Fruit fly (Drosophila melanogaster) S2 (cell line): ENCODE data around the gene rno.

ENCODE experiments used
- CG8478 ChIP-seq: fragments of >200 bp; optimal IDR thresholded peaks from 2 replicates; lab custom pipeline; 2018
- CTCF ChIP-seq, 2 experiments: fragments of >200 bp; optimal IDR thresholded peaks; 2 replicates each; lab custom pipeline; 2018

rno gene

DNA sequence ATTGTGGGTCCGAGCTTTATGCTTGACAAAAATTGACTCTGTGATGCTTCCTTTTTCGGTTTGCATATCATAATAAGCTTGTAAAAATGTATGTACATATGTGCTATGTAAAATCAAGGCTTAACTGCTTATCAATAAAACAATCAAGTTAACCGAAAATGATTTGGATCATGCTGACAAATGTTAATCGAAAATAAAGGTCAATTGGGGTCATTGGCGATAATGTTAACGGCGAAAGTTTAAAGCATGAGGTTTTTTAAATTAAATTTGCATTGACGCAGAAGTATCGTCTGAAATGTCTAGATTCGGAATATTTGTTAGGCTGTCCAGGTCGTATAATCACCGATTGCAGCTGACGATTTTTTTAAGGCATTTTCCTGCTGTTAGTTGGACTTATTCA, 16.8 kb upstream of the rno start, which contains the start of gene Kaz1-ORFB:
Gene Kaz1-ORFB, plus strand, starts transcription at position 301 of the 400 bp plus-strand sequence.
- TF ChIP-seq CG8478 (lab: Kevin White, UChicago): no peak
- no peak for TF ChIP-seq CTCF (optimal IDR thresholded peaks at IDR 0.05; lab: Kevin White, UChicago)

DNA sequence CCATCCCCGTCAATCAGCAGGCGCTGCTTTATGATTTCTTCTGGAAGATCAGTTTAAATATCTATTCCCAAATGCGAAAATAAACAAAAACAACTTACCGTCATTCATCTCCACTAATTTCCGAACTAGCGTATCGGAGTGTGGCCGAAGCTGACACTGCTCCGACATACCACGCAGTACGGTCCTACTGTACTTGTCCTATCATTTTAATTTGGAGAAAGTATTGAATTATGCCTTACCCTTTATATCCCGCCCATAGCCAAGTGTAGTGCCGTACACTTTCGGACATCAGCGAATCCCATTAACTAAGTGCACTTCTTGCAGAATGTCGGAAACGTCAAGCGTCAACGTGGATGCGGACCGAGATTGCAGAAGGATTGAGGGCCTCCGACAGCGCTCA, 13.0 kb upstream of the rno start, which contains the start of the genes thoc7 and Dis3l2:
Gene thoc7, minus strand, starts transcription at position 168 of the 400 bp plus-strand sequence.
Gene Dis3l2, plus strand, starts transcription at position 190 of the 400 bp plus-strand sequence.
- TF ChIP-seq CG8478 (lab: Kevin White, UChicago): no peak
- no peak for TF ChIP-seq CTCF (optimal IDR thresholded peaks at IDR 0.05; lab: Kevin White, UChicago)

DNA sequence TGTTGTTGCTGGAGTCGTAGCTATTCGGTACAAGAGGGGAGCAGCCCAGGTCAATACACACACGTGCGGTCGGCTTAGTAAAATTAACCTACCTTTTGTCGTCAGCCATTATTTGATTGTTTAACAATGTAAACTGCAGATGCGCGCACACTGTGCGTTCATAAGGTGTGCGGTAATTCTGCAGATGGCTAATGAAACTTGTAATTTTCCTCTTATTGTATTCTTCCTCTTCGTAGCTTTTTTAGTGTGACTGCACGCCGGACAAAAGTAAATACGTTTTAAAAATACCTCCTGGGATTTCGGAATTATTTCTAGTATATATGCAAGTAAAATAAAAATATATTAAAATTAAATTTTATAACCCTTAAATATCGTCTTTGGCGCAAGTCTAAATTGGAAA, 11.6 kb upstream of the rno start, which contains the start of gene Prp4k:
Gene Prp4k, minus strand, starts transcription at position 258 of the 400 bp plus-strand sequence.
- TF ChIP-seq CG8478 (lab: Kevin White, UChicago) (no peak), CTCF (optimal IDR thresholded peaks at IDR 0.05; lab: Kevin White, UChicago) (no peak)

dm6 chr3L:205723-206284, 6.2 kb upstream of the rno start, which contains the start of the genes Gk1 and CG13876:
Gene Gk1, minus strand, starts transcription at chr3L:205844.
Gene CG13876, plus strand, starts transcription at chr3L:206134.
- TF ChIP-seq CTCF (optimal IDR thresholded peaks at IDR 0.05; lab: Kevin White, UChicago) (no peak), CG8478 (lab: Kevin White, UChicago) (no peak)

DNA sequence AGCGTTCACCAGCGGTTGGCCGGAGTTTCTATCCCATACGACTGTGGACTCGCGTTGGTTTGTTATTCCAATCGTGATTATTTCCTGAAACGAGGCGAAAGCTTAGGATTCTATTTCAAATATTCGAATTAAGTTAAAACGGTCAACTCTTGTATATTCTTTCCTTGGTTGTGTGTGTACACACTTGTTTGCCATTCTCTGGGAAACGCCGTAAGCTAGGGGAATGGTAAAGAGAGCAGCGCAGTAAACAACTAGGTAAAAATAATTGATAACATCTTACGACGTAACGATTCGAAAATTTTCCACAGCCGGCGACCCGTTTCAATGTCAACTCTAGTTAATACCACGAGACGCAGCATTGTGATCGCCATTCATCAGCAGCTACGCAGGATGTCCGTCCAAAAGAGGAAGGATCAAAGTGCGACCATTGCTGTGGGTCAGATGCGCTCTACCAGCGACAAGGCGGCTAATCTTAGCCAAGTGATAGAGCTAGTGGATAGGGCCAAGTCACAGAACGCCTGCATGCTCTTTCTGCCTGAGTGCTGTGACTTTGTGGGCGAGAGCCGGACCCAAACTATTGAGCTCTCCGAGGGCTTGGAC, 4.1 kb upstream of the rno start, which contains the start of gene NitFhit:
Gene NitFhit, plus strand, starts transcription at position 195 of the 600 bp plus-strand sequence.
- TF ChIP-seq CTCF (optimal IDR thresholded peaks at IDR 0.05; lab: Kevin White, UChicago) (no peak), CG8478 (lab: Kevin White, UChicago) (no peak)

- TF ChIP-seq CTCF (optimal IDR thresholded peaks at IDR 0.05; lab: Kevin White, UChicago) (peak; percentile 8 to 30), CG8478 (lab: Kevin White, UChicago) (no peak)
Measured at dm6 chr3L:199050-199745, 364 bp downstream of the rno start.

dm6 chr3L:184251-184650, 15.3 kb downstream of the rno start, which contains the start of the genes CG34140, Mkp and Mtch:
Gene CG34140, minus strand, starts transcription at chr3L:184424.
Gene Mkp, minus strand, starts transcription at chr3L:184540.
Gene Mtch, plus strand, starts transcription at chr3L:184626.
- TF ChIP-seq CTCF (optimal IDR thresholded peaks at IDR 0.05; lab: Kevin White, UChicago) (no peak), CG8478 (lab: Kevin White, UChicago) (no peak)

dm6 chr3L:180262-180543, 19.4 kb downstream of the rno start:
- TF ChIP-seq CG8478 (lab: Kevin White, UChicago) (no peak), CTCF (optimal IDR thresholded peaks at IDR 0.05; lab: Kevin White, UChicago) (no peak)

DNA sequence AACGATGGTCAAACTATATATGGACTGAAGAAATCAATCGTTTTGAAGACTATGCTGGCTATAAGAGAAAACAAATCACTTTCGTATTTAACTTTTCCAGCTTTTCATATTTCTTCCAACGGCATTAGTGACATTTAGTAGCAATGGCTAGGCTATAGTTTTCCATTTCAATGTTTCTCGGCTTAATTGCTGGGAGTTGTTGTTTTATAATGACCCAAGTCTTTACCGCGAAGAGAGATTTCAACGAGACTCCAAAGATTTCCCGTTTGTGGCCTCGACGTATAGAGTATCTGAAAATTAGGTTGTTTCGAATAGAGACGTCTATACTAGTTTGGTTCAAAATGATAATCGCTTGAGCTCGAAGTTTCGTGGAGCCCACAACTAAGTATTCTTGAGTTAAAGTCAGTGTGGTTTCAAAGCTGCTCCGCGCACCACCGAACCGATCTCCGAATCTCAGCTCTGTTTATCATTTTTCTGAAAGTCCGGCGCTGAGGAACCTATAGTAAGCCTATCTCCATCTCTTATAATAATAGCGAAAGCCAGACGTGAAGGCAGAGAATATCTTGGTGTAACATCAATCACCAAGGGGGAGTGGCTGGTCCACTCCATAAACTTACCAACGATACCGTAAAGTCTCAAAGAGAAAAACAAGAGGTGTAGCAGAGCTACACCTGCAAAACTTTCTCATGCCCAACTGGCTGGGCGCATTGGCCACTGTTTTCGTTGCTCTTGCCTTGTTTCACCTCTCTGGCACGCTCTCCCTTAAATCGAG, 19.9 kb downstream of the rno start, which contains the start of gene CG13875:
Gene CG13875, plus strand, starts transcription at position 434 of the 772 bp plus-strand sequence.
- TF ChIP-seq CTCF (optimal IDR thresholded peaks at IDR 0.05; lab: Kevin White, UChicago) (no peak), CG8478 (lab: Kevin White, UChicago) (no peak)

DNA sequence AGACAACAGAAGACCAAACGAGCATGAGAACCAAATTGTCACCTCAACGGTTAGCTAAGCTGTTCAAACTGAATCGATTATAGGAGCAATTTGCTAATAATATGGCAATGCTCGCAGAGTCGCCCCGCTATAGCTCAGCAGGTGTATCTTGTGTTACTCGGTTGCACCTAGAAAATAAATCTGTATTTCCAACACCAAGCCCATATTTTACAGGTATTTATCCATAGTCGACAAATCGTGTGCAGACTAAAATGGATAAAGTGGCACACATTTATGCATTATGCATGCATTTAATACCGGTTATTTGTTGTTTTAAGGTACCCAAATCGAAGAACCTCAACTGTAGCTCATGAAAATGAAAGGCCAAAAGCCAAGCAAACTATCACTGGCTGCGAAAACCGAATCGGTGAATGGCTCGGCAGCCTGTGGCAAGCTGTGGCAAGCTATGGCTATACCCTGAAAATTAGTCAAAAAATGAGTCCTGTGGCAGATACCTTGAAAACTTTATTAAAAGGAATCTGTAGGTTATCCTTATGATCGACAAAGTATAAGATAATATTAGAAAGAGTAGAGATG, 20.6 kb downstream of the rno start, which contains the start of gene Vdup1:
Gene Vdup1, minus strand, starts transcription at position 51 of the 576 bp plus-strand sequence.
- TF ChIP-seq CG8478 (lab: Kevin White, UChicago): no peak

DNA sequence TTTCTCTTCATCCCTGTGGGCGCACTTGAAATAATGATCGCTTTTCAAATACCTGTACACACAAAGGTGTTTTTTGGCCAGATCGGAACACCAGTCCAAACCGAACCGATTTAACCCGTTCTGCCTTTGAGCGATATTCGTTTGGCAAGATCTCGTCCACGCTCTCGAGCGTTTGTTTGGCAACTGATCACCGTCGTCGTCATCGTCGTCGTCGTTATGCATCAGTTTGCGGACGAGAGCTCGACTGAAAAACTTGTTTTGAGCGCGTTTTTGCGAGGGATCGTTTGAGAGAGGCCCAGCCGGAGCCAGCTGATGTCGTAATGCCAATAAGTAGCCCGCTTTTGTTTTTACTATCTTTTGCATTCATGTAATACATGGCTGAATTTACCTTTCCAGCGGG, 21.1 kb downstream of the rno start:
- TF ChIP-seq CTCF (optimal IDR thresholded peaks at IDR 0.05; lab: Kevin White, UChicago) (no peak), CG8478 (lab: Kevin White, UChicago) (no peak)

- TF ChIP-seq CTCF (optimal IDR thresholded peaks at IDR 0.05; lab: Kevin White, UChicago) (no peak), CG8478 (lab: Kevin White, UChicago) (no peak)
Measured at dm6 chr3L:177938-178337, 21.6 kb downstream of the rno start.

DNA sequence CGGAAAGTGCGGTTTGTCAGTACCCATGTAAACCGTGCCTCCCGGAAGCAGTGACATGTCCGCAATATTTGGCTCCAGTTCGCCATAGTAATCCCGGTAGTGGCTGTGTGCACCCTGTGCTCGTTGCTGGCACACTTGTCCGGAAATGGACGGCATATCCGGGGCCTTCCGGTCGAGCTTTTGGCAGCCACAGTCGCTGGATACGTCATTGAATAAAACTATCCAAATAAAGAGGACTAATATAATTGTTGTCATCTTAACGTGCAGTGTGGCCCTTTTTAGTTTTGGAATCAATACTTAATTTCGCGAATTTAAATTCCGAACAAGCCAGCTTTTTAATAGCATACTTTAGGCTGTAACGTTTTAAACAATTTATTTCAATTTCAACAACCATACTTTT, 23.6 kb downstream of the rno start, which contains the start of gene CG7049:
Gene CG7049, minus strand, starts transcription at position 280 of the 400 bp plus-strand sequence.
- TF ChIP-seq CG8478 (lab: Kevin White, UChicago): no peak
- no peak for TF ChIP-seq CTCF (optimal IDR thresholded peaks at IDR 0.05; lab: Kevin White, UChicago)

- TF ChIP-seq CG8478 (lab: Kevin White, UChicago) (no peak), CTCF (optimal IDR thresholded peaks at IDR 0.05; lab: Kevin White, UChicago) (no peak)
Measured at dm6 chr3L:174501-174900, 25.1 kb downstream of the rno start.
